Fruit fly (Drosophila melanogaster): Measurements from ENCODE around the gene CG42594.

Gene CG42594

dm6 chrX:4906573-4906972 is 65.9 kb downstream of the CG42594 start, which contains the start of gene CG6927 (continued):
- peak; percentile 44 for TF ChIP-seq CG12942 (GFP tag; optimal IDR thresholded peaks at IDR 0.05)
- no peak for TF ChIP-seq Elba2 (GFP tag; optimal IDR thresholded peaks at IDR 0.05)
- TF ChIP-seq Mes4 (GFP tag; optimal IDR thresholded peaks at IDR 0.05), result no peak
- TF ChIP-seq CG2889 (GFP tag; IDR thresholded peaks at IDR 0.05), result peak; percentile 79
- TF ChIP-seq lbe (GFP tag; optimal IDR thresholded peaks at IDR 0.05), result peak; percentile 3
- peak; percentile 38 for TF ChIP-seq CG15514 (GFP tag; optimal IDR thresholded peaks at IDR 0.05)
- peak; percentile 93 for TF ChIP-seq CG17328 (GFP tag; IDR thresholded peaks at IDR 0.05)
- TF ChIP-seq knrl (GFP tag; IDR thresholded peaks at IDR 0.05; ENCODE audit: partially characterized antibody), result no peak
- no peak for TF ChIP-seq maf-S (GFP tag; optimal IDR thresholded peaks at IDR 0.05)
- TF ChIP-seq tio (GFP tag; optimal IDR thresholded peaks at IDR 0.05), result peak; percentile 57
- peak; percentile 43 for TF ChIP-seq HHEX (GFP tag; optimal IDR thresholded peaks at IDR 0.05)
- TF ChIP-seq jumu (GFP tag; optimal IDR thresholded peaks at IDR 0.05), result peak; percentile 39
- TF ChIP-seq tx (GFP tag; optimal IDR thresholded peaks at IDR 0.05), result no peak
- no peak for TF ChIP-seq CG13287 (GFP tag; IDR thresholded peaks at IDR 0.05; ENCODE audit: partially characterized antibody)
- peak; percentile 65; the same call in 1 of the 3 replicates for TF ChIP-seq CG6175 (GFP tag; IDR thresholded peaks at IDR 0.05)
- TF ChIP-seq MBD-R2 (GFP tag; IDR thresholded peaks at IDR 0.05), result peak; percentile 71
- no peak for TF ChIP-seq CG4617 (GFP tag; optimal IDR thresholded peaks at IDR 0.05; ENCODE audit: borderline replicate concordance)
- TF ChIP-seq hbn (GFP tag; IDR thresholded peaks at IDR 0.05; ENCODE audit: partially characterized antibody), result no peak
- TF ChIP-seq CG1233 (GFP tag; optimal IDR thresholded peaks at IDR 0.05), result peak; percentile 51
- TF ChIP-seq CG4854 (GFP tag; optimal IDR thresholded peaks at IDR 0.05), result no peak
- TF ChIP-seq Dll (GFP tag; IDR thresholded peaks at IDR 0.05; ENCODE audit: partially characterized antibody), result no peak
- TF ChIP-seq CG10979 (tag; optimal IDR thresholded peaks at IDR 0.05), result peak; percentile 59
- TF ChIP-seq Pdp1 (GFP tag; optimal IDR thresholded peaks at IDR 0.05), result peak in 1 of 2 experiments; percentile 79
- peak; percentile 91 for TF ChIP-seq lilli (GFP tag; optimal IDR thresholded peaks at IDR 0.05)
- no peak for TF ChIP-seq CG42726 (GFP tag; IDR thresholded peaks at IDR 0.05; ENCODE audit: partially characterized antibody)
- TF ChIP-seq CG1024 (GFP tag; IDR thresholded peaks at IDR 0.05), result peak; percentile 81
- TF ChIP-seq Ssrp (tag; optimal IDR thresholded peaks at IDR 0.05), result peak; percentile 94
- no peak for TF ChIP-seq Hsf (GFP tag; optimal IDR thresholded peaks at IDR 0.05)
- no peak for TF ChIP-seq Hey (tag; optimal IDR thresholded peaks at IDR 0.05)
- TF ChIP-seq gem (tag; optimal IDR thresholded peaks at IDR 0.05), result peak; percentile 86
- peak; percentile 3 for TF ChIP-seq Nf-YB (GFP tag; optimal IDR thresholded peaks at IDR 0.05)
- TF ChIP-seq sim (GFP tag; IDR thresholded peaks at IDR 0.05), result peak; percentile 67
- peak; percentile 92 for TF ChIP-seq B-H1 (GFP tag; IDR thresholded peaks at IDR 0.05)
- no peak for TF ChIP-seq aop (GFP tag; IDR thresholded peaks at IDR 0.05)
- peak; percentile 60 for TF ChIP-seq NfI (GFP tag; optimal IDR thresholded peaks at IDR 0.05)
- peak; percentile 59 for TF ChIP-seq CG10267 (tag; optimal IDR thresholded peaks at IDR 0.05)
- peak; percentile 18 for TF ChIP-seq Lhr (GFP tag; optimal IDR thresholded peaks at IDR 0.05)
- no peak for TF ChIP-seq CG1832 (GFP tag; optimal IDR thresholded peaks at IDR 0.05)
- TF ChIP-seq kni (GFP tag; optimal IDR thresholded peaks at IDR 0.05), result no peak
- no peak for TF ChIP-seq Hr39 (optimal IDR thresholded peaks at IDR 0.05)
- peak; percentile 75 for TF ChIP-seq nmo (GFP tag; optimal IDR thresholded peaks at IDR 0.05)
- TF ChIP-seq CrebB (tag; optimal IDR thresholded peaks at IDR 0.05), result no peak
- TF ChIP-seq grau (tag; optimal IDR thresholded peaks at IDR 0.05), result peak; percentile 72
- TF ChIP-seq ase (GFP tag; IDR thresholded peaks at IDR 0.05), result peak; percentile 87
- peak; percentile 81 for TF ChIP-seq Rx (GFP tag; IDR thresholded peaks at IDR 0.05)
- peak; percentile 22 for TF ChIP-seq CG2116 (GFP tag; optimal IDR thresholded peaks at IDR 0.05)
- TF ChIP-seq CG13424 (tag; optimal IDR thresholded peaks at IDR 0.05), result peak; percentile 74
- TF ChIP-seq sens-2 (GFP tag; IDR thresholded peaks at IDR 0.05), result peak; percentile 78; the same call in 1 of the 2 replicates
- TF ChIP-seq CG7357 (GFP tag; IDR thresholded peaks at IDR 0.05), result peak; percentile 79
- TF ChIP-seq CG8359 (GFP tag; optimal IDR thresholded peaks at IDR 0.05; ENCODE audit: borderline replicate concordance), result no peak

Data from whole organism, embryonic.